Worm (Caenorhabditis elegans) whole organism, late embryonic: ENCODE data around the gene C45G9.8.

ENCODE experiments used
- C08G9.2 ChIP-seq: sonication (generic microtip); optimal IDR thresholded peaks from 2 replicates; lab custom pipeline; 2016; ENCODE audit warnings: mild to moderate bottlenecking, missing genetic modification characterization, moderate library complexity, missing compliant biosample characterization
- F13H6.1 ChIP-seq: sonication (generic microtip); optimal IDR thresholded peaks from 2 replicates; lab custom pipeline; 2016; ENCODE audit warnings: missing genetic modification characterization, missing compliant biosample characterization
- K02D7.2 ChIP-seq: sonication (generic microtip); optimal IDR thresholded peaks from 2 replicates; lab custom pipeline; 2017; ENCODE audit warnings: mild to moderate bottlenecking, missing genetic modification characterization, missing compliant biosample characterization
- ceh-2 ChIP-seq: sonication (generic microtip); optimal IDR thresholded peaks from 2 replicates; lab custom pipeline; 2016; ENCODE audit warnings: missing genotype, missing genetic modification characterization, missing compliant biosample characterization
- ceh-9 ChIP-seq: sonication (generic microtip); optimal IDR thresholded peaks from 2 replicates; lab custom pipeline; 2016; ENCODE audit warnings: mild to moderate bottlenecking, missing genetic modification characterization, inconsistent platforms, missing compliant biosample characterization
- che-1 ChIP-seq: sonication (generic microtip); optimal IDR thresholded peaks from 2 replicates; lab custom pipeline; 2016; ENCODE audit warnings: mild to moderate bottlenecking, missing genetic modification characterization, missing compliant biosample characterization
- fax-1 ChIP-seq: sonication (generic microtip); optimal IDR thresholded peaks from 2 replicates; lab custom pipeline; 2016; ENCODE audit warnings: missing genotype, missing genetic modification characterization, missing compliant biosample characterization
- lin-11 ChIP-seq: fragments of 200-800 bp; sonication (Bioruptor generic); optimal IDR thresholded peaks from 2 replicates; lab custom pipeline; 2018; ENCODE audit warnings: mild to moderate bottlenecking, missing genetic modification characterization, missing compliant biosample characterization
- nhr-11 ChIP-seq: fragments of 150-350 bp; optimal IDR thresholded peaks from 2 replicates; lab custom pipeline; 2014; ENCODE audit warnings: missing biosample characterization, missing genetic modification characterization
- pag-3 ChIP-seq: sonication (generic microtip); optimal IDR thresholded peaks from 2 replicates; lab custom pipeline; 2016; ENCODE audit warnings: missing compliant biosample characterization, missing genetic modification characterization, borderline replicate concordance
- tbx-2 ChIP-seq: sonication (generic microtip); optimal IDR thresholded peaks from 2 replicates; lab custom pipeline; 2016; ENCODE audit warnings: missing genetic modification characterization, missing compliant biosample characterization
- ztf-16 ChIP-seq: sonication (generic microtip); optimal IDR thresholded peaks from 2 replicates; lab custom pipeline; 2017; ENCODE audit warnings: missing genetic modification characterization, missing compliant biosample characterization

ce11 chrIII:5077150-5077814 lies 23.8 kb upstream of the C45G9.8 start, which contains the start of gene alh-1:
- TF ChIP-seq fax-1 (tag; lab: Kevin White, UChicago) (no peak), ceh-9 (tag; lab: Kevin White, UChicago) (no peak), pag-3 (tag; lab: Kevin White, UChicago) (no peak), nhr-11 (no peak), F13H6.1 (tag; lab: Kevin White, UChicago) (no peak), K02D7.2 (tag; lab: Kevin White, UChicago) (no peak), che-1 (tag; lab: Kevin White, UChicago) (no peak), ztf-16 (tag; lab: Kevin White, UChicago) (no peak), ceh-2 (no peak), tbx-2 (tag; lab: Kevin White, UChicago) (no peak), lin-11 (tag; lab: Kevin White, UChicago) (no peak), C08G9.2 (tag; lab: Kevin White, UChicago) (no peak)
